Worm (Caenorhabditis elegans): ENCODE results near the gene E02A10.3.

The E02A10.3 gene

ce11 chrV:12550036-12550626, 29.3 kb upstream of the E02A10.3 start, which contains the start of gene F45D3.3:
F45D3.3 (minus strand) TSS chrV:12550385.
- TF ChIP-seq mec-3 (tag; optimal IDR thresholded peaks at IDR 0.05; ENCODE audit: borderline replicate concordance) (no peak), ttx-3 (tag; optimal IDR thresholded peaks at IDR 0.05) (no peak), odd-2 (tag; optimal IDR thresholded peaks at IDR 0.05) (no peak), C08G9.2 (tag; optimal IDR thresholded peaks at IDR 0.05) (no peak), ceh-34 (tag; optimal IDR thresholded peaks at IDR 0.05) (no peak), pros-1 (tag; optimal IDR thresholded peaks at IDR 0.05) (no peak), fax-1 (tag; optimal IDR thresholded peaks at IDR 0.05) (no peak), ama-1 (optimal IDR thresholded peaks at IDR 0.05) (no peak), che-1 (tag; optimal IDR thresholded peaks at IDR 0.05) (no peak)

- TF ChIP-seq dve-1 (tag; optimal IDR thresholded peaks at IDR 0.05): peak; percentile 10
- no peak for TF ChIP-seq che-1 (tag; optimal IDR thresholded peaks at IDR 0.05)
- TF ChIP-seq unc-3 (GFP tag; conservative IDR thresholded peaks at IDR 0.05): no peak
- TF ChIP-seq unc-3 (tag; optimal IDR thresholded peaks at IDR 0.05): no peak
Observed at ce11 chrV:12550755-12551154, 28.6 kb upstream of the E02A10.3 start.

ce11 chrV:12551638-12552478, 27.5 kb upstream of the E02A10.3 start:
- TF ChIP-seq fkh-10 (GFP tag; optimal IDR thresholded peaks at IDR 0.05): no peak

ce11 chrV:12552671-12553212, 26.7 kb upstream of the E02A10.3 start, which contains the start of gene F45D3.4:
F45D3.4 (minus strand) TSS chrV:12553191.
- no peak for TF ChIP-seq ama-1 (optimal IDR thresholded peaks at IDR 0.05)
- no peak for TF ChIP-seq sdc-2 (tag; optimal IDR thresholded peaks at IDR 0.05)
- TF ChIP-seq pha-4 (tag; optimal IDR thresholded peaks at IDR 0.05): no peak
- TF ChIP-seq dmd-4 (tag; optimal IDR thresholded peaks at IDR 0.05; ENCODE audit: borderline replicate concordance): no peak

- no peak for TF ChIP-seq odd-2 (tag; optimal IDR thresholded peaks at IDR 0.05)
- no peak for TF ChIP-seq unc-3 (GFP tag; conservative IDR thresholded peaks at IDR 0.05)
- TF ChIP-seq unc-3 (tag; optimal IDR thresholded peaks at IDR 0.05): no peak
- no peak for TF ChIP-seq elt-4 (tag; optimal IDR thresholded peaks at IDR 0.05)
- no peak for TF ChIP-seq gmeb-2 (tag; optimal IDR thresholded peaks at IDR 0.05)
- TF ChIP-seq ceh-34 (tag; optimal IDR thresholded peaks at IDR 0.05): no peak
- no peak for TF ChIP-seq K09A11.1 (tag; optimal IDR thresholded peaks at IDR 0.05; ENCODE audit: insufficient read depth)
- no peak for TF ChIP-seq eyg-1 (tag; optimal IDR thresholded peaks at IDR 0.05)
Observed at ce11 chrV:12553286-12553725, 26.1 kb upstream of the E02A10.3 start.

- TF ChIP-seq mec-3 (tag; optimal IDR thresholded peaks at IDR 0.05; ENCODE audit: borderline replicate concordance): no peak
- TF ChIP-seq ceh-45 (GFP tag; IDR thresholded peaks at IDR 0.05): no peak
- no peak for TF ChIP-seq ceh-14 (tag; optimal IDR thresholded peaks at IDR 0.05)
- TF ChIP-seq ceh-19 (GFP tag; optimal IDR thresholded peaks at IDR 0.05): no peak
- no peak for TF ChIP-seq ceh-18 (tag; optimal IDR thresholded peaks at IDR 0.05)
- no peak for TF ChIP-seq unc-55 (GFP tag; optimal IDR thresholded peaks at IDR 0.05)
- TF ChIP-seq unc-3 (GFP tag; conservative IDR thresholded peaks at IDR 0.05): no peak
- no peak for TF ChIP-seq unc-3 (tag; optimal IDR thresholded peaks at IDR 0.05)
- TF ChIP-seq ama-1 (optimal IDR thresholded peaks at IDR 0.05): no peak
Observed at ce11 chrV:12554172-12555031, 25.0 kb upstream of the E02A10.3 start.
